Fruit fly (Drosophila melanogaster): Measurements from ENCODE around the gene Nf1.

The Nf1 gene

DNA sequence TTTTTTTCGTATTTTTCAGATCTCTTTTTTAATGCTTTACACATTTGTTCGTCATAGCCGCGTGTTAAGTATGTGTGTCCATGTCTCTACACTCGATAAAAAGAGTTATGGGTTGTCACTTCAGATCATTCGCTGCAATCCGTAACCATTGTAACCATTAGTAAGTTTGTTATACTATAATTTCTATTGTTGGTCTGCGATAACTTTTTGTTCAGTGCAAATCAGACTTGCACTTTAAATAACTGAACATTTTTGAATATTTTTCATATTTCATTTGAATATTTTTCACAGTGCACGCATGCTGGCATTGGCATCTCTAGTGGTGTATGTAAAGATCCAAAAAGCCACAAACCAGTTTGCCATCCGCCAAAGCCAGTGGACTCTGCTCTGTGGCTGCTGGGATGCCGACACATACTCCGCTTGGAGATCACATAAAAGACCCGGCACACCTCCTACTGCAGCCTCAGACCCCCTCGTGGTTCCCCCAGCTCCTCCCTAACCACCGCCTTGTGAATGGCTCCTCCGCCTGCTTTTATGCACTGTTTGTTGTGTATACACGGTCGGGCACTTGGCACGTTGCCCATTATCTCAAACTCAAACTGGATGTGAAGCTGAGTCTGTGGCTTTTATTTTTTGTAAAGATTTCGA lies 26.2 kb downstream of the Nf1 start:
- TF ChIP-seq h (optimal IDR thresholded peaks at IDR 0.05) (no peak), Myc (optimal IDR thresholded peaks at IDR 0.05) (no peak), psq (optimal IDR thresholded peaks at IDR 0.05) (no peak), ttk (optimal IDR thresholded peaks at IDR 0.05) (no peak), Sin3A (optimal IDR thresholded peaks at IDR 0.05) (no peak), insv (optimal IDR thresholded peaks at IDR 0.05) (no peak)

- TF ChIP-seq psq (optimal IDR thresholded peaks at IDR 0.05) (no peak), Myc (optimal IDR thresholded peaks at IDR 0.05) (no peak), insv (optimal IDR thresholded peaks at IDR 0.05) (no peak), Sin3A (optimal IDR thresholded peaks at IDR 0.05) (no peak), h (optimal IDR thresholded peaks at IDR 0.05) (no peak), ttk (optimal IDR thresholded peaks at IDR 0.05) (no peak)
These were observed 27.1 kb downstream of the Nf1 start for dm6 chr3R:26009766-26010414.

DNA sequence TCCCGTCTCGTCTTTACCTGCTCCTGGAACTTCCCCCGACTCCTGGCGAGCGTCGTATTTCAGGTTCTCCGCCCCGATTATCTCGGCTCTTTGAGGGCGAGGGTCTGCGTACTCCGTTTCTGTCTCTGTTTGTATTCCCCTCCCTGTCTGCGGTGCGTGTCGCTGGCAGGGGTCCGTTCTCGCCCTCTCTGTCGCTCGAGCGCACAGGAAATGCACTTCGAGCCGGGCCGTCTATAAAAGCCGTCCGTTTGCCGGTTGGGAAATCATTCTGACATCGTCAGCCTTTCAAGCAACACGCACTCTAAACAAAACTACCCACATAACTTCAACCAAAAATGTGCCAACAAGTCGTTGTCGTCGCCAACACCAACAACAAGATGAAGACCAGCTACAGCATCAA lies 27.8 kb downstream of the Nf1 start:
- TF ChIP-seq psq (optimal IDR thresholded peaks at IDR 0.05) = no peak
- no peak for TF ChIP-seq ttk (optimal IDR thresholded peaks at IDR 0.05)
- TF ChIP-seq insv (optimal IDR thresholded peaks at IDR 0.05) = no peak
- TF ChIP-seq Myc (optimal IDR thresholded peaks at IDR 0.05) = no peak
- TF ChIP-seq Sin3A (optimal IDR thresholded peaks at IDR 0.05) = no peak
- TF ChIP-seq h (optimal IDR thresholded peaks at IDR 0.05) = no peak

- TF ChIP-seq ttk (optimal IDR thresholded peaks at IDR 0.05) (no peak), h (optimal IDR thresholded peaks at IDR 0.05) (no peak), insv (optimal IDR thresholded peaks at IDR 0.05) (no peak), Sin3A (optimal IDR thresholded peaks at IDR 0.05) (no peak), psq (optimal IDR thresholded peaks at IDR 0.05) (no peak), Myc (optimal IDR thresholded peaks at IDR 0.05) (no peak)
These were observed 28.7 kb downstream of the Nf1 start for dm6 chr3R:26011542-26011941.

DNA sequence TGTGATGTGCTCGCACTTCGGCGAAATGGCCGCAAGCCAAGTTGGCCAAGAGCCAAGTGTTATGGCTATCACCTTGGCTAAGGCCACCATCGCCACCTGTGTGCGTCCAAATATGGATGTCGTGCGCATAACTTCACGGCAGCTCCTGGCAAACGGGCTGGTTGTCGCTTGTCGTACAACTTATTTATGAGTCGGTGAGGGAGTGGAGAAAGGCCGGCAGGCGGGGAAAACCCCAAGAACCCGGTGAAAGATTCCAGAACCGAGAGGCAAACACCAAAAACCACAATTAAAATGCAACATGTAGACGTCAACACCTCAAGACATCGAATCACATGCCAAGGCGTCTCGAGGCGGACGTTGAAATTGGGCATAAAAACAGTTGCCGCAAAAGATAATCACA lies 29.5 kb downstream of the Nf1 start:
- TF ChIP-seq h (optimal IDR thresholded peaks at IDR 0.05) = no peak
- TF ChIP-seq psq (optimal IDR thresholded peaks at IDR 0.05) = no peak
- no peak for TF ChIP-seq insv (optimal IDR thresholded peaks at IDR 0.05)
- TF ChIP-seq Sin3A (optimal IDR thresholded peaks at IDR 0.05) = no peak
- TF ChIP-seq ttk (optimal IDR thresholded peaks at IDR 0.05) = no peak
- no peak for TF ChIP-seq Myc (optimal IDR thresholded peaks at IDR 0.05)

DNA sequence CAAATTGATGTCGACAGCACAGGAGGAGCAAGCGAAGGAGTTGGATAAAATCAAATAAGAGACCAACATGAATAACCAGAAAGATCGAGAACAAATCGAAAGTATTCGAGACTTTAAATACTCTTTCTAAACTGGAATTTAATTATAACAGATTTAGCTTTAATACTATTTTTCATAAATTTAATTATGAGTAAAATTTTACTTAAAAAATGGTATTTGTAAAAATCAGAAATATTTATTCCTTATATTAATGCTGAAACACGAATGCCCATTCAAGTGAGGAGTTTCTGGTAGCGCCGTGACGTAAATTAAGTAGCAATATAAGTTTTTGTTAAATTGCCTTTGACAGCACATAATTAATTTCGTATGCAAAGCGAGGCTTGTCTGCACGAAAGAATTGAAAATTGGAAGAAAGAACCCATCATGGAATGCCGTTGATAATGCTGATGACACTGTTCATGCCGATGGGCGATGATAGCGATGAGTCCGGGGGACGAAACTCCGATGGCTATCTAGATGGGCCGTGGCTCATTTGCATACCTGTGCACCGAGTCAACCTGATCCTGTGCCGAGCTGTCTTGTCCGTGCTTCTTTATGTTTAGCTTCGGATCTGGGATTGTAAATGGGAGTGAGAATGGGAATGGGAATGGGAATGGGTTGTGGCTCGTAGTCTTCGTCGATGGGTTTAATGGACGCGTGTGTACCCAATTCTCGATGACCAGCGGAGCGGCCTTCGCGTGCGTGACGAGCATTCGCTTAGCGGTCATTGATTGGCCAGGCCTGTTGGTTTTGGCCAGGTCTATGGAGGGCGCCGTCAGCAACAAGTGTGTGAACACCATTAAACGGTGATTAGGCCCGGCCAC lies 30.2 kb downstream of the Nf1 start:
- no peak for TF ChIP-seq Myc (optimal IDR thresholded peaks at IDR 0.05)
- TF ChIP-seq ttk (optimal IDR thresholded peaks at IDR 0.05) = no peak
- TF ChIP-seq h (optimal IDR thresholded peaks at IDR 0.05) = no peak
- no peak for TF ChIP-seq insv (optimal IDR thresholded peaks at IDR 0.05)
- TF ChIP-seq psq (optimal IDR thresholded peaks at IDR 0.05) = no peak
- TF ChIP-seq Sin3A (optimal IDR thresholded peaks at IDR 0.05) = no peak

DNA sequence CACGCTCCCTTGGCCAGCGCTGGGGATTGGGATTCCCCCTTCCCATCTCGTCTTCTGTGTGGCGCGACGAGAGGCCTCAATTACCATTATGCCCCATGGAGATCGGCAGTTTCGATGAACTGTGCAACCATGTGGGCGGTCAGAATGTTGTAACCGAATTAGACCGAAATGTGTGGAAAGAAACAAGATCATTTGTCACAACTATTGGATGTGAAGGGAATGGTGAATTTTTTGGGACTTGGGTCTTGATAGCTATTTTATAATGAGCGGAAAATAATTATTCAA lies 30.8 kb downstream of the Nf1 start:
- TF ChIP-seq psq (optimal IDR thresholded peaks at IDR 0.05) (no peak), ttk (optimal IDR thresholded peaks at IDR 0.05) (no peak), Myc (optimal IDR thresholded peaks at IDR 0.05) (no peak), insv (optimal IDR thresholded peaks at IDR 0.05) (no peak), h (optimal IDR thresholded peaks at IDR 0.05) (no peak), Sin3A (optimal IDR thresholded peaks at IDR 0.05) (no peak)

DNA sequence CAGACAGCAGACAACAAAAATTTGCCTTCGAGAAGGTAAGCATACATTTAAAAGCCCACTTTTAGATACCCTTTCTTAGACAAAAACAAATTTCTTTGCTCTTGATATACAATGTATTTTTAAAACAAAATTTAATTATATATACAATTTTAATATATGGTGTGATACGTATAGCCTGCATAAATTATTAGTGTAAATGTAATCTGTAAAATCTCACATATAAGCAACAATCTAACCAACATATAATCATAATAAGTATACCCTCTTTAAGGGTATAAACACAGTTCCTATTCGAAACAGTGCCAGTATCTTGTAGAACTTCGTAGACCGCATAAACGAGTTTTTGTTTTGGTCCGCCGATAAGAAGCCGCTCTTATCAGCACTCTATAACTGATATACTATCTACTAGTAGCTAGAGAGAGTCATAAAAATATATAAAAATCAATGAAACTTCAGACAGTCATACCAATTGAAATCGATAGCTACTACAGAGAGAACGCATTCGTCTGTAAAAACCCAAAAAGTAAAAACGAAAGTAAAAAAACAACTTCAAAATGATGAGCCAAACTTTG lies 31.5 kb downstream of the Nf1 start, which contains the start of gene Kaz-m1:
Gene Kaz-m1 (plus strand): TSS at position 460 of the 572 bp plus-strand sequence.
- TF ChIP-seq ttk (optimal IDR thresholded peaks at IDR 0.05) (no peak), Myc (optimal IDR thresholded peaks at IDR 0.05) (no peak)

DNA sequence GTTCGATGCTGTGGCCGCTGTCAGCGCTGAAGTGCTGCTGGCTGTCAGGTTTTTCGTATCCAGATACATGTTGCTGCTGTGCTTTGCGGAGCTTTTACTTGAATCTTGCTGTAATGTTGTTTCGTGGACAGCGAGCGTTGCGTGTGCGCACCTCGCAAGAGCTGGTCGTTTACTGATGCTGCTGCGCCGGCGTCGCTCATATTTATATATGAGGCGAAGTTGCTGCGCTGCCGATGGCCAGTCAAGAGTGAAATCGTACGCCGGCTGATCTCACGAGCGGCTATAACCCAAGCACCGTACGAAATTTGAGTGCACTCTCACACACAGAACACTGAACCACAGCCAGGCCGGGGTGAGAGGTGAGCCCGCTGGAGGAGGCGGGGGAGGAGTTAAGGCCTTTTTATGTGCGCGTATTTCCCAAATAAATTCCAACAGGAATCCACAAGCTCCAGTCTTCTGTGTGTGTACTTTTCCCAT lies 34.5 kb downstream of the Nf1 start:
- TF ChIP-seq psq (optimal IDR thresholded peaks at IDR 0.05) = no peak
- TF ChIP-seq Sin3A (optimal IDR thresholded peaks at IDR 0.05) = no peak
- no peak for TF ChIP-seq insv (optimal IDR thresholded peaks at IDR 0.05)
- TF ChIP-seq ttk (optimal IDR thresholded peaks at IDR 0.05) = no peak
- no peak for TF ChIP-seq h (optimal IDR thresholded peaks at IDR 0.05)

DNA sequence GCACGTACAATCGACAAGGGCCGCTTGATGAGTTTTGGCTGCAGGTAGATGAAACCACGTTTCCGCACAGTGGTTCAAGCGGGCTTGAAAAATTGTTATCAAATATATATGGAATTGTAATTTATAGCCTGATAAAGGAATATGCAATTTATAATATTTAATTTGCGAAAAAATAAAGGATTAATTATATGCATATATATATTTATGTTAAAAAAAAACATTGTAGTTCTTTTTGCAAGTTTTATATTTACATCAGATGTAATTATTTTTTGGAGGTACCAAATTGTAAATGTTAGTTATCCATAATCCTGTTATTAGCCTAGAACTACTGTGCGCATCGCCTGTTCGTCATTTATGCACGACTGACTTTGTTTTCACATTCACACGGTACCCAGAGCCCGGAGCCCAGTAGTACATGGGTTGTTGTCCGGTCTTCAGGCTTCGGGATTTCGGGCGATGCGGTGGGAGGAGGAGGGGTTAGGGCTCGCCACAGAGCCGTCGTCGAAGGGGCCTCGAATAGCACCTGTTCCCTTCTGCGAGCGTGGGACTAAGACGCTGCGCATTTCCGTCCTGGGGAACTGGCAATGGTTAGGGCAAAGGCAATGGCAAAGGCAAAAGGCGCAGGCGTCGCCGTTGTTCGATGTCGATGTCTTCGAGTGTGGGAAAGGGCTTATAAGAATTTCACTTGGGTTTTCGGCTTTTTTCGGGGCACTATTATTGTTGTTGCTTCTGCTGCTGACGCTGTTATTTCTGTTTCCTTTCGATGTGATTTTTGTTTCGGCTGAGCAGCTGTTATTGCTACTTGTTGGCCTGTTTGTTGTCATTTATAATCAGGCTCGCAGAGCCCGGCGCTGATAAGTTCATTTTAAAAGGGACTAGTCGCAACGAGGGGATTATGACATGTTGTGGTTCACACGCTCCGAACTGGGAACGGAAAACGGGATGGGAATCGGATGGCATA lies 35.2 kb downstream of the Nf1 start:
- TF ChIP-seq Myc (optimal IDR thresholded peaks at IDR 0.05) (no peak), insv (optimal IDR thresholded peaks at IDR 0.05) (no peak), ttk (optimal IDR thresholded peaks at IDR 0.05) (no peak), Sin3A (optimal IDR thresholded peaks at IDR 0.05) (no peak), psq (optimal IDR thresholded peaks at IDR 0.05) (no peak), h (optimal IDR thresholded peaks at IDR 0.05) (no peak)

DNA sequence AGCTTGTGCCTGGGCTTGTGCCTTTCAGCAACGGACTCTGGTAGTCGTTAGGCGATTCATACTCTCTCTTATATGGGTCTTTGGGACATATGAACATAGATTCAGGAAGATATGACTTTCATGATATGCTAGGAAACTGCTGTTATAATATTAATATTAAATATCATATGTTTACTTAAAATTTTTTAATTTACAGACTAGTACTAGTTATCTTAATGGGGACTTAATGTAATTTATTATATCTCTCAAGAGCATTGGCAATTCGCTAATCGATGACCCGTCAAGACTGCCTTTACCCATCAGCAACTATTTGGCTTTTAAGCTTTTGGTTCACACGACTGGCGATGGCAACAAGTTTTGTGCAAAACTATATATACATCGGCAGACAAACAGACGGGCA lies 36.4 kb downstream of the Nf1 start:
- TF ChIP-seq insv (optimal IDR thresholded peaks at IDR 0.05) = no peak
- TF ChIP-seq Sin3A (optimal IDR thresholded peaks at IDR 0.05) = no peak
- no peak for TF ChIP-seq h (optimal IDR thresholded peaks at IDR 0.05)
- no peak for TF ChIP-seq Myc (optimal IDR thresholded peaks at IDR 0.05)
- TF ChIP-seq psq (optimal IDR thresholded peaks at IDR 0.05) = no peak
- TF ChIP-seq ttk (optimal IDR thresholded peaks at IDR 0.05) = no peak

Measured in Kc167 (cell line).